Comparison of ENCODE assay signal across 1 fruit fly cellular context in genomic region chr3R:15196134-15197034, dm6.
TF ChIP-seq lines count a peak whose summit lies in the region.

Gene Kpc1, minus strand, starts transcription at chr3R:15196210.
Gene CG42542, plus strand, starts transcription at chr3R:15196598.

TF ChIP-seq in whole organism, embryonic, 481 proteins besides CTCF, POLR2A, EP300 and RAD21 (continued from another document):
- TF ChIP-seq ind (GFP tag; optimal IDR thresholded peaks at IDR 0.05; lab: Kevin White, UChicago) (peak; percentile 76), pzg (GFP tag; optimal IDR thresholded peaks at IDR 0.05; lab: Kevin White, UChicago) (peak; percentile 93), CG12744 (GFP tag; optimal IDR thresholded peaks at IDR 0.05; lab: Kevin White, UChicago) (peak; percentile 66), CG9932 (GFP tag; IDR thresholded peaks at IDR 0.05; lab: Robert Waterston, UW) (peak; percentile 91), CG12659 (GFP tag; optimal IDR thresholded peaks at IDR 0.05; lab: Kevin White, UChicago) (peak; percentile 80), CrebB (tag; optimal IDR thresholded peaks at IDR 0.05; lab: Kevin White, UChicago) (peak; percentile 52), D19A (tag; optimal IDR thresholded peaks at IDR 0.05; lab: Kevin White, UChicago) (no peak), Aef1 (GFP tag; IDR thresholded peaks at IDR 0.05; lab: Robert Waterston, UW) (no peak), repo (GFP tag; optimal IDR thresholded peaks at IDR 0.05; lab: Kevin White, UChicago) (peak; percentile 58), CG31224 (GFP tag; IDR thresholded peaks at IDR 0.05; lab: Robert Waterston, UW) (no peak; the same call in 1 of the 2 replicates), hb (GFP tag; IDR thresholded peaks at IDR 0.05; lab: Robert Waterston, UW; ENCODE audit: partially characterized antibody) (peak; percentile 82; the same call in 2 of the 3 replicates), CG1603 (tag; optimal IDR thresholded peaks at IDR 0.05; lab: Kevin White, UChicago) (peak; percentile 70), CG6689 (GFP tag; IDR thresholded peaks at IDR 0.05; lab: Robert Waterston, UW) (peak; percentile 59), schlank (tag; optimal IDR thresholded peaks at IDR 0.05; lab: Kevin White, UChicago) (peak; percentile 33), Sry-β (GFP tag; optimal IDR thresholded peaks at IDR 0.05; lab: Kevin White, UChicago) (peak; percentile 95), Nf-YB (GFP tag; optimal IDR thresholded peaks at IDR 0.05; lab: Kevin White, UChicago) (peak; percentile 34), ham (GFP tag; IDR thresholded peaks at IDR 0.05; lab: Robert Waterston, UW) (no peak), ftz-f1 (GFP tag; optimal IDR thresholded peaks at IDR 0.05; lab: Kevin White, UChicago) (peak; percentile 94), CG14667 (GFP tag; IDR thresholded peaks at IDR 0.05; lab: Robert Waterston, UW) (0 out of 2 replicates have a peak, but pooled peaks have one; percentile 30), Spps (tag; optimal IDR thresholded peaks at IDR 0.05; lab: Kevin White, UChicago) (no peak), otp (GFP tag; IDR thresholded peaks at IDR 0.05; lab: Robert Waterston, UW) (peak; percentile 67; the same call in 1 of the 3 replicates), CG2129 (GFP tag; IDR thresholded peaks at IDR 0.05; lab: Robert Waterston, UW; ENCODE audit: partially characterized antibody) (peak; percentile 75), CG12104 (GFP tag; optimal IDR thresholded peaks at IDR 0.05; lab: Kevin White, UChicago) (peak; percentile 58), CG34422 (GFP tag; IDR thresholded peaks at IDR 0.05; lab: Robert Waterston, UW) (peak; percentile 72), CG11085 (GFP tag; IDR thresholded peaks at IDR 0.05; lab: Robert Waterston, UW) (no peak; the same call in 1 of the 2 replicates), scrt (GFP tag; optimal IDR thresholded peaks at IDR 0.05; lab: Kevin White, UChicago) (peak; percentile 35), Rx (GFP tag; IDR thresholded peaks at IDR 0.05; lab: Robert Waterston, UW) (peak; percentile 47; the same call in 1 of the 2 replicates), CG7357 (GFP tag; IDR thresholded peaks at IDR 0.05; lab: Robert Waterston, UW) (peak; percentile 8; the same call in 1 of the 3 replicates), CG34224 (GFP tag; IDR thresholded peaks at IDR 0.05; lab: Robert Waterston, UW; ENCODE audit: partially characterized antibody) (peak; percentile 92; the same call in 2 of the 3 replicates), dmrt99B (tag; optimal IDR thresholded peaks at IDR 0.05; lab: Kevin White, UChicago) (no peak), CG8478 (optimal IDR thresholded peaks at IDR 0.05; lab: Kevin White, UChicago) (peak; percentile 85), CG16779 (GFP tag; IDR thresholded peaks at IDR 0.05; lab: Robert Waterston, UW) (peak; percentile 41; the same call in 1 of the 2 replicates), CG17568 (GFP tag; optimal IDR thresholded peaks at IDR 0.05; lab: Kevin White, UChicago) (no peak), CG6791 (GFP tag; IDR thresholded peaks at IDR 0.05; lab: Robert Waterston, UW; ENCODE audit: partially characterized antibody) (peak; percentile 80), grau (tag; optimal IDR thresholded peaks at IDR 0.05; lab: Kevin White, UChicago) (peak; percentile 72), Myb (GFP tag; optimal IDR thresholded peaks at IDR 0.05; lab: Kevin White, UChicago) (peak; percentile 80), pros (GFP tag; optimal IDR thresholded peaks at IDR 0.05; lab: Kevin White, UChicago) (no peak), ewg (GFP tag; optimal IDR thresholded peaks at IDR 0.05; lab: Kevin White, UChicago) (peak; percentile 23), gt (GFP tag; IDR thresholded peaks at IDR 0.05; lab: Robert Waterston, UW) (no peak), CG6854 (GFP tag; optimal IDR thresholded peaks at IDR 0.05; lab: Kevin White, UChicago) (no peak), CG18262 (tag; optimal IDR thresholded peaks at IDR 0.05; lab: Kevin White, UChicago) (no peak), ems (GFP tag; optimal IDR thresholded peaks at IDR 0.05; lab: Kevin White, UChicago) (peak; percentile 80), zen2 (GFP tag; IDR thresholded peaks at IDR 0.05; lab: Robert Waterston, UW; ENCODE audit: partially characterized antibody) (peak; percentile 90), HLH3B (GFP tag; IDR thresholded peaks at IDR 0.05; lab: Robert Waterston, UW) (peak; percentile 47; the same call in 1 of the 2 replicates), CG15696 (tag; optimal IDR thresholded peaks at IDR 0.05; lab: Kevin White, UChicago) (peak; percentile 73), bbx (GFP tag; IDR thresholded peaks at IDR 0.05; lab: Robert Waterston, UW; ENCODE audit: partially characterized antibody) (peak; percentile 70), Lpt (GFP tag; optimal IDR thresholded peaks at IDR 0.05; lab: Kevin White, UChicago) (no peak), exex (tag; optimal IDR thresholded peaks at IDR 0.05; lab: Kevin White, UChicago) (peak; percentile 40), stwl (tag; optimal IDR thresholded peaks at IDR 0.05; lab: Kevin White, UChicago) (peak; percentile 87), pb (GFP tag; optimal IDR thresholded peaks at IDR 0.05; lab: Kevin White, UChicago) (peak; percentile 64), Ravus (GFP tag; IDR thresholded peaks at IDR 0.05; lab: Robert Waterston, UW) (no peak), NC2α (GFP tag; optimal IDR thresholded peaks at IDR 0.05; lab: Kevin White, UChicago) (peak; percentile 19), croc (GFP tag; conservative IDR thresholded peaks at IDR 0.05; lab: Robert Waterston, UW) (peak; percentile 33; the same call in 2 of the 3 replicates), tx (GFP tag; optimal IDR thresholded peaks at IDR 0.05; lab: Kevin White, UChicago) (peak; percentile 60), H2.0 (GFP tag; IDR thresholded peaks at IDR 0.05; lab: Robert Waterston, UW) (peak; percentile 35; the same call in 1 of the 2 replicates), CG32532 (GFP tag; IDR thresholded peaks at IDR 0.05; lab: Robert Waterston, UW) (peak; percentile 74), ERR (GFP tag; optimal IDR thresholded peaks at IDR 0.05; lab: Kevin White, UChicago) (peak; percentile 38), Lim3 (GFP tag; IDR thresholded peaks at IDR 0.05; lab: Robert Waterston, UW) (no peak), p53 (GFP tag; optimal IDR thresholded peaks at IDR 0.05; lab: Kevin White, UChicago) (no peak), maf-S (GFP tag; optimal IDR thresholded peaks at IDR 0.05; lab: Kevin White, UChicago) (peak; percentile 63), CG12219 (GFP tag; optimal IDR thresholded peaks at IDR 0.05; lab: Kevin White, UChicago) (no peak), gcm2 (GFP tag; optimal IDR thresholded peaks at IDR 0.05; lab: Kevin White, UChicago) (peak; percentile 78), shn (GFP tag; optimal IDR thresholded peaks at IDR 0.05; lab: Kevin White, UChicago) (peak; percentile 70), Fer3 (tag; optimal IDR thresholded peaks at IDR 0.05; lab: Kevin White, UChicago) (no peak), CG10959 (GFP tag; IDR thresholded peaks at IDR 0.05; lab: Robert Waterston, UW) (peak; percentile 54; the same call in 1 of the 2 replicates), luna (GFP tag; optimal IDR thresholded peaks at IDR 0.05; lab: Kevin White, UChicago) (no peak), D19B (GFP tag; optimal IDR thresholded peaks at IDR 0.05; lab: Kevin White, UChicago) (no peak), Adf1 (GFP tag; IDR thresholded peaks at IDR 0.05; lab: Robert Waterston, UW) (peak; percentile 50; the same call in 1 of the 2 replicates), CG43689 (GFP tag; IDR thresholded peaks at IDR 0.05; lab: Robert Waterston, UW) (no peak), sqz (GFP tag; optimal IDR thresholded peaks at IDR 0.05; lab: Kevin White, UChicago) (no peak), Nf-YA (GFP tag; IDR thresholded peaks at IDR 0.05; lab: Robert Waterston, UW) (no peak), lmd (GFP tag; IDR thresholded peaks at IDR 0.05; lab: Robert Waterston, UW) (0 out of 2 replicates have a peak, but pooled peaks have one; percentile 35), Hand (GFP tag; optimal IDR thresholded peaks at IDR 0.05; lab: Kevin White, UChicago) (peak; percentile 33), CG7786 (GFP tag; optimal IDR thresholded peaks at IDR 0.05; lab: Kevin White, UChicago) (peak; percentile 81), CG13894 (tag; optimal IDR thresholded peaks at IDR 0.05; lab: Kevin White, UChicago) (no peak), CG10654 (GFP tag; optimal IDR thresholded peaks at IDR 0.05; lab: Kevin White, UChicago) (peak; percentile 70), ttk (GFP tag; IDR thresholded peaks at IDR 0.05; lab: Robert Waterston, UW) (peak; percentile 46; the same call in 1 of the 2 replicates), CG4328 (GFP tag; optimal IDR thresholded peaks at IDR 0.05; lab: Kevin White, UChicago) (peak; percentile 50), CG8359 (GFP tag; optimal IDR thresholded peaks at IDR 0.05; lab: Kevin White, UChicago; ENCODE audit: borderline replicate concordance) (no peak), ssp (GFP tag; IDR thresholded peaks at IDR 0.05; lab: Robert Waterston, UW) (no peak), caup (GFP tag; optimal IDR thresholded peaks at IDR 0.05; lab: Kevin White, UChicago; ENCODE audit: severe bottlenecking) (peak; percentile 57), cato (GFP tag; optimal IDR thresholded peaks at IDR 0.05; lab: Kevin White, UChicago; ENCODE audit: borderline replicate concordance) (peak; percentile 74), jumu (GFP tag; optimal IDR thresholded peaks at IDR 0.05; lab: Kevin White, UChicago) (peak; percentile 77), Max (GFP tag; optimal IDR thresholded peaks at IDR 0.05; lab: Kevin White, UChicago) (peak; percentile 77), ato (GFP tag; IDR thresholded peaks at IDR 0.05; lab: Robert Waterston, UW; ENCODE audit: partially characterized antibody) (peak; percentile 84), dan (GFP tag; IDR thresholded peaks at IDR 0.05; lab: Robert Waterston, UW) (no peak), nmo (GFP tag; optimal IDR thresholded peaks at IDR 0.05; lab: Kevin White, UChicago) (peak; percentile 26), Hr51 (GFP tag; optimal IDR thresholded peaks at IDR 0.05; lab: Kevin White, UChicago) (peak in 1 of 2 experiments; percentile 74), sc (optimal IDR thresholded peaks at IDR 0.05; lab: Kevin White, UChicago) (no peak), sc (GFP tag; optimal IDR thresholded peaks at IDR 0.05; lab: Kevin White, UChicago) (peak; percentile 53), pho (GFP tag; optimal IDR thresholded peaks at IDR 0.05; lab: Kevin White, UChicago) (peak; percentile 68), CG4282 (GFP tag; optimal IDR thresholded peaks at IDR 0.05; lab: Kevin White, UChicago) (peak; percentile 82), CG2889 (GFP tag; IDR thresholded peaks at IDR 0.05; lab: Robert Waterston, UW) (no peak; the same call in 2 of the 3 replicates), CG14441 (GFP tag; IDR thresholded peaks at IDR 0.05; lab: Robert Waterston, UW) (peak; percentile 54; the same call in 1 of the 2 replicates), mam (GFP tag; optimal IDR thresholded peaks at IDR 0.05; lab: Kevin White, UChicago) (peak; percentile 71), CG34376 (GFP tag; optimal IDR thresholded peaks at IDR 0.05; lab: Kevin White, UChicago) (peak; percentile 61), onecut (GFP tag; IDR thresholded peaks at IDR 0.05; lab: Robert Waterston, UW) (peak; percentile 0), CG18619 (GFP tag; optimal IDR thresholded peaks at IDR 0.05; lab: Kevin White, UChicago) (peak; percentile 60), da (GFP tag; optimal IDR thresholded peaks at IDR 0.05; lab: Kevin White, UChicago) (peak; percentile 86), tap (tag; optimal IDR thresholded peaks at IDR 0.05; lab: Kevin White, UChicago) (no peak), YL-1 (GFP tag; optimal IDR thresholded peaks at IDR 0.05; lab: Kevin White, UChicago) (peak; percentile 63), CG15073 (GFP tag; optimal IDR thresholded peaks at IDR 0.05; lab: Kevin White, UChicago) (no peak), CG10431 (GFP tag; optimal IDR thresholded peaks at IDR 0.05; lab: Kevin White, UChicago) (no peak), HmgD (GFP tag; optimal IDR thresholded peaks at IDR 0.05; lab: Kevin White, UChicago) (peak; percentile 73), sens (GFP tag; lab: Kevin White, UChicago) (peak; percentile 93), zfh2 (GFP tag; optimal IDR thresholded peaks at IDR 0.05; lab: Kevin White, UChicago) (peak; percentile 83), unpg (GFP tag; optimal IDR thresholded peaks at IDR 0.05; lab: Kevin White, UChicago) (no peak), CG2116 (GFP tag; optimal IDR thresholded peaks at IDR 0.05; lab: Kevin White, UChicago) (peak; percentile 59), Eip74EF (GFP tag; optimal IDR thresholded peaks at IDR 0.05; lab: Kevin White, UChicago) (no peak), esg (GFP tag; conservative IDR thresholded peaks at IDR 0.05; lab: Robert Waterston, UW) (peak; percentile 28; the same call in 1 of the 2 replicates), CG17912 (GFP tag; optimal IDR thresholded peaks at IDR 0.05; lab: Kevin White, UChicago) (peak; percentile 52), sr (GFP tag; IDR thresholded peaks at IDR 0.05; lab: Robert Waterston, UW) (peak; percentile 48; the same call in 1 of the 3 replicates), Dip2 (GFP tag; IDR thresholded peaks at IDR 0.05; lab: Robert Waterston, UW) (no peak), Scr (GFP tag; IDR thresholded peaks at IDR 0.05; lab: Robert Waterston, UW; ENCODE audit: partially characterized antibody) (peak; percentile 95), eyg (GFP tag; optimal IDR thresholded peaks at IDR 0.05; lab: Kevin White, UChicago) (peak; percentile 24)
